Worm (Caenorhabditis elegans) whole organism, young adult: ENCODE data around the gene C54D10.3.

ENCODE experiments used
- B0019.2 ChIP-seq: fragments of 200-800 bp; sonication (Bioruptor generic); conservative IDR thresholded peaks from 2 replicates; pipeline ENCODE4 v1.3.6; 2022; ENCODE audit warnings: missing genetic modification reagents, missing genetic modification characterization, missing compliant biosample characterization
- B0261.1 ChIP-seq: sonication (generic microtip); optimal IDR thresholded peaks from 2 replicates; lab custom pipeline; 2016; ENCODE audit warnings: mild to moderate bottlenecking, missing genetic modification characterization, moderate library complexity, missing compliant biosample characterization
- B0336.3 ChIP-seq: fragments of 200-800 bp; sonication (Bioruptor generic); IDR thresholded peaks from 2 replicates; pipeline ENCODE4 v1.3.6; 2022; ENCODE audit warnings: missing genetic modification characterization, missing compliant biosample characterization
- C06A6.2 ChIP-seq: fragments of 200-800 bp; sonication (Bioruptor generic); conservative IDR thresholded peaks from 2 replicates; pipeline ENCODE4 v1.3.6; 2022; ENCODE audit warnings: missing genetic modification characterization, missing compliant biosample characterization
- D2030.7 ChIP-seq: fragments of 200-800 bp; sonication (Bioruptor generic); IDR thresholded peaks from 2 replicates; pipeline ENCODE4 v1.3.6; 2022; ENCODE audit warnings: missing genetic modification reagents, missing genetic modification characterization, missing compliant biosample characterization
- F52B5.7 ChIP-seq: sonication (generic microtip); optimal IDR thresholded peaks from 2 replicates; lab custom pipeline; 2016; ENCODE audit warnings: mild to moderate bottlenecking, missing genetic modification characterization, missing compliant biosample characterization
- T07F8.4 ChIP-seq: sonication (generic microtip); optimal IDR thresholded peaks from 2 replicates; lab custom pipeline; 2016; ENCODE audit warnings: mild to moderate bottlenecking, missing genetic modification characterization, moderate library complexity, missing compliant biosample characterization
- T26A5.8 ChIP-seq: sonication (generic microtip); optimal IDR thresholded peaks from 2 replicates; lab custom pipeline; 2016; ENCODE audit warnings: missing genetic modification characterization, missing compliant biosample characterization
- Y95B8A.8 ChIP-seq: fragments of 200-800 bp; sonication (Bioruptor generic); IDR thresholded peaks from 2 replicates; pipeline ENCODE4 v1.3.6; 2022; ENCODE audit warnings: missing genetic modification reagents, missing genetic modification characterization, missing compliant biosample characterization
- akir-1 ChIP-seq: fragments of 200-800 bp; sonication (Bioruptor generic); optimal IDR thresholded peaks from 2 replicates; lab custom pipeline; 2018; ENCODE audit warnings: mild to moderate bottlenecking, missing genetic modification characterization, moderate library complexity, missing compliant biosample characterization
- aptf-2 ChIP-seq: fragments of 200-800 bp; sonication (Bioruptor generic); conservative IDR thresholded peaks from 2 replicates; pipeline ENCODE4 v1.3.6; 2022; ENCODE audit warnings: missing genetic modification reagents, missing genetic modification characterization, missing compliant biosample characterization
- attf-3 ChIP-seq: fragments of 200-800 bp; sonication (Bioruptor generic); conservative IDR thresholded peaks from 2 replicates; pipeline ENCODE4 v1.3.6; 2022; ENCODE audit warnings: missing genetic modification reagents, missing genetic modification characterization, missing compliant biosample characterization
- cebp-2 ChIP-seq: fragments of 200-800 bp; sonication (Bioruptor generic); IDR thresholded peaks from 2 replicates; pipeline ENCODE4 v1.3.6; 2022; ENCODE audit warnings: missing genetic modification characterization, missing compliant biosample characterization
- ceh-27 ChIP-seq: fragments of 200-800 bp; sonication (Bioruptor generic); optimal IDR thresholded peaks from 2 replicates; lab custom pipeline; 2018; ENCODE audit warnings: mild to moderate bottlenecking, missing genetic modification characterization, moderate library complexity, missing compliant biosample characterization
- dox-1 ChIP-seq: fragments of 200-800 bp; sonication (Bioruptor generic); IDR thresholded peaks from 2 replicates; pipeline ENCODE4 v1.3.6; 2022; ENCODE audit warnings: missing genetic modification reagents, missing genetic modification characterization, missing compliant biosample characterization
- dpl-1 ChIP-seq: fragments of 150-350 bp; optimal IDR thresholded peaks from 2 replicates; lab custom pipeline; 2014; ENCODE audit warnings: missing biosample characterization, missing genetic modification reagents, missing genetic modification characterization
- efl-1 ChIP-seq: fragments of 150-350 bp; optimal IDR thresholded peaks from 2 replicates; lab custom pipeline; 2014; ENCODE audit warnings: missing biosample characterization, missing genetic modification reagents, missing genetic modification characterization
- fkh-3 ChIP-seq: sonication (generic microtip); optimal IDR thresholded peaks from 2 replicates; lab custom pipeline; 2016; ENCODE audit warnings: mild to moderate bottlenecking, missing genetic modification characterization, missing compliant biosample characterization
- him-1 ChIP-seq: sonication (generic microtip); optimal IDR thresholded peaks from 2 replicates; lab custom pipeline; 2016; ENCODE audit warnings: missing genotype, missing genetic modification reagents, missing genetic modification characterization, missing compliant biosample characterization
- hlh-12 ChIP-seq: sonication (generic microtip); optimal IDR thresholded peaks from 2 replicates; lab custom pipeline; 2016; ENCODE audit warnings: missing genetic modification characterization, missing compliant biosample characterization
- lag-1 ChIP-seq: fragments of 200-800 bp; sonication (Bioruptor generic); IDR thresholded peaks from 2 replicates; pipeline ENCODE4 v1.3.6; 2022; ENCODE audit warnings: missing genetic modification reagents, missing genetic modification characterization, missing compliant biosample characterization
- let-526 ChIP-seq: fragments of 200-800 bp; sonication (Bioruptor generic); IDR thresholded peaks from 2 replicates; pipeline ENCODE4 v1.3.6; 2022; ENCODE audit warnings: missing genetic modification reagents, missing genetic modification characterization, missing compliant biosample characterization
- lin-40 ChIP-seq: sonication (generic microtip); optimal IDR thresholded peaks from 2 replicates; lab custom pipeline; 2016; ENCODE audit warnings: missing genetic modification characterization, mild to moderate bottlenecking, missing compliant biosample characterization, missing genotype, missing genetic modification reagents
- lin-54 ChIP-seq: fragments of 200-800 bp; sonication (Bioruptor generic); optimal IDR thresholded peaks from 2 replicates; lab custom pipeline; 2018; ENCODE audit warnings: mild to moderate bottlenecking, missing genetic modification characterization, missing compliant biosample characterization
- lir-1 ChIP-seq: fragments of 200-800 bp; sonication (Bioruptor generic); conservative IDR thresholded peaks from 2 replicates; pipeline ENCODE4 v1.3.6; 2022; ENCODE audit warnings: missing genetic modification reagents, missing genetic modification characterization, missing compliant biosample characterization
- madf-10 ChIP-seq: sonication (generic microtip); optimal IDR thresholded peaks from 2 replicates; lab custom pipeline; 2016; ENCODE audit warnings: mild to moderate bottlenecking, missing genetic modification characterization, missing compliant biosample characterization
- madf-8 ChIP-seq: fragments of 200-800 bp; sonication (Bioruptor generic); conservative IDR thresholded peaks from 2 replicates; pipeline ENCODE4 v1.3.6; 2022; ENCODE audit warnings: missing genetic modification reagents, missing genetic modification characterization, missing compliant biosample characterization
- mcd-1 ChIP-seq: fragments of 200-800 bp; sonication (Bioruptor generic); IDR thresholded peaks from 2 replicates; pipeline ENCODE4 v1.3.6; 2022; ENCODE audit warnings: missing genetic modification reagents, missing genetic modification characterization, missing compliant biosample characterization
- mes-4 ChIP-seq: sonication (generic microtip); optimal IDR thresholded peaks from 2 replicates; lab custom pipeline; 2016; ENCODE audit warnings: missing genotype, missing genetic modification characterization, missing compliant biosample characterization
- nfya-1 ChIP-seq: sonication (generic microtip); optimal IDR thresholded peaks from 2 replicates; lab custom pipeline; 2017; ENCODE audit warnings: antibody characterized with exemption, missing compliant biosample characterization, missing genetic modification characterization, borderline replicate concordance; ENCODE audit not compliant: insufficient read depth
- nfyb-1 ChIP-seq: fragments of 200-800 bp; sonication (Bioruptor generic); IDR thresholded peaks from 2 replicates; pipeline ENCODE4 v1.3.6; 2022; ENCODE audit warnings: missing genetic modification reagents, missing genetic modification characterization, missing compliant biosample characterization
- nhr-90 ChIP-seq: sonication (generic microtip); optimal IDR thresholded peaks from 2 replicates; lab custom pipeline; 2016; ENCODE audit warnings: missing genotype, mild to moderate bottlenecking, missing genetic modification characterization, missing compliant biosample characterization
- pha-4 ChIP-seq: fragments of 150-350 bp; sonication (generic microtip); optimal IDR thresholded peaks from 2 replicates; lab custom pipeline; 2014; ENCODE audit warnings: missing biosample characterization, missing genetic modification reagents, missing genetic modification characterization
- repo-1 ChIP-seq: sonication (generic microtip); optimal IDR thresholded peaks from 2 replicates; lab custom pipeline; 2017; ENCODE audit warnings: mild to moderate bottlenecking, missing genetic modification characterization, missing compliant biosample characterization
- rpc-1 ChIP-seq, 2 experiments: fragments of 150-350 bp in 1 of 2; sonication (generic microtip) in 1 of 2; optimal IDR thresholded peaks; 2 replicates each; lab custom pipeline; 2014 to 2018; ENCODE audit warnings: missing biosample characterization in 1 of 2, missing genetic modification characterization in 1 of 2, missing genetic modification reagents in 1 of 2, missing genotype in 1 of 2
- sea-2 ChIP-seq: fragments of 200-800 bp; sonication (Bioruptor generic); IDR thresholded peaks from 2 replicates; pipeline ENCODE4 v1.3.6; 2022; ENCODE audit warnings: missing genetic modification characterization, missing compliant biosample characterization
- snpc-1.1 ChIP-seq: sonication (generic microtip); optimal IDR thresholded peaks from 2 replicates; lab custom pipeline; 2017; ENCODE audit warnings: missing genetic modification characterization, mild to moderate bottlenecking, missing compliant biosample characterization, antibody characterized with exemption, moderate library complexity, missing genotype, missing genetic modification reagents; ENCODE audit not compliant: insufficient read depth
- snpc-1.3 ChIP-seq: sonication (generic microtip); optimal IDR thresholded peaks from 2 replicates; lab custom pipeline; 2017; ENCODE audit warnings: missing genetic modification characterization, mild to moderate bottlenecking, missing compliant biosample characterization, antibody characterized with exemption, moderate library complexity, missing genotype, missing genetic modification reagents; ENCODE audit not compliant: insufficient read depth
- tbx-9 ChIP-seq: sonication (generic microtip); optimal IDR thresholded peaks from 2 replicates; lab custom pipeline; 2016; ENCODE audit warnings: borderline replicate concordance, missing genetic modification characterization, inconsistent platforms, missing compliant biosample characterization
- unc-62 ChIP-seq: fragments of 150-350 bp; optimal IDR thresholded peaks from 2 replicates; lab custom pipeline; 2014; ENCODE audit warnings: missing biosample characterization, missing genetic modification reagents, missing genetic modification characterization
- xnd-1 ChIP-seq: sonication (generic microtip); optimal IDR thresholded peaks from 2 replicates; lab custom pipeline; 2016; ENCODE audit warnings: missing genotype, missing genetic modification reagents, missing genetic modification characterization, missing compliant biosample characterization
- zim-3 ChIP-seq: sonication (generic microtip); optimal IDR thresholded peaks from 2 replicates; lab custom pipeline; 2017; ENCODE audit warnings: mild to moderate bottlenecking, missing genetic modification characterization, moderate library complexity, missing compliant biosample characterization
- ztf-25 ChIP-seq: fragments of 200-800 bp; sonication (Bioruptor generic); IDR thresholded peaks from 2 replicates; pipeline ENCODE4 v1.3.6; 2022; ENCODE audit warnings: missing genetic modification reagents, missing genetic modification characterization, missing compliant biosample characterization
- ztf-26 ChIP-seq: sonication (generic microtip); optimal IDR thresholded peaks from 2 replicates; lab custom pipeline; 2017; ENCODE audit warnings: missing genetic modification characterization, missing compliant biosample characterization
- ztf-28 ChIP-seq: fragments of 200-800 bp; sonication (Bioruptor generic); IDR thresholded peaks from 2 replicates; pipeline ENCODE4 v1.3.6; 2022; ENCODE audit warnings: missing genetic modification reagents, missing genetic modification characterization, missing compliant biosample characterization
- ztf-6 ChIP-seq: fragments of 200-800 bp; sonication (Bioruptor generic); IDR thresholded peaks from 2 replicates; pipeline ENCODE4 v1.3.6; 2022; ENCODE audit warnings: missing genetic modification reagents, missing genetic modification characterization, missing compliant biosample characterization

The C54D10.3 gene

ce11 chrV:12441420-12441819, 23.0 kb downstream of the C54D10.3 start, which contains the start of gene pals-37:
Gene pals-37, minus strand, starts transcription at chrV:12441520.
- TF ChIP-seq lin-54 (GFP tag; lab: Kevin White, UChicago) (no peak), D2030.7 (no peak), snpc-1.1 (tag; lab: Kevin White, UChicago) (no peak), nhr-90 (tag; lab: Kevin White, UChicago) (no peak), fkh-3 (tag; lab: Kevin White, UChicago) (no peak), nfya-1 (tag; lab: Kevin White, UChicago) (no peak), madf-10 (tag; lab: Kevin White, UChicago) (no peak), aptf-2 (GFP tag; lab: Robert Waterston, UW) (no peak), T26A5.8 (tag; lab: Kevin White, UChicago) (no peak), attf-3 (GFP tag; lab: Robert Waterston, UW) (no peak), dox-1 (GFP tag; lab: Robert Waterston, UW) (no peak), Y95B8A.8 (GFP tag; lab: Robert Waterston, UW) (no peak), hlh-12 (tag; lab: Kevin White, UChicago) (no peak), B0261.1 (no peak), xnd-1 (no peak), F52B5.7 (no peak)
- TF ChIP-seq, all 124 proteins: peak for 0

ce11 chrV:12443754-12444153, 25.4 kb downstream of the C54D10.3 start, which contains the start of gene pals-39:
Gene pals-39, minus strand, starts transcription at chrV:12443854.
- no peak for TF ChIP-seq akir-1 (GFP tag; lab: Kevin White, UChicago)
- TF ChIP-seq C06A6.2 (GFP tag; lab: Robert Waterston, UW): no peak
- TF ChIP-seq rpc-1 (optimal IDR thresholded peaks at IDR 0.05; lab: Kevin White, UChicago): no peak
- TF ChIP-seq rpc-1 (tag; optimal IDR thresholded peaks at IDR 0.05; lab: Kevin White, UChicago): no peak
- TF ChIP-seq repo-1: no peak
- no peak for TF ChIP-seq snpc-1.3 (tag; lab: Kevin White, UChicago)
- no peak for TF ChIP-seq lir-1 (GFP tag; lab: Robert Waterston, UW)
- no peak for TF ChIP-seq nfyb-1 (GFP tag; lab: Robert Waterston, UW)
- no peak for TF ChIP-seq zim-3 (tag; lab: Kevin White, UChicago)
- no peak for TF ChIP-seq ceh-27 (GFP tag; lab: Kevin White, UChicago)
- no peak for TF ChIP-seq let-526 (GFP tag; lab: Robert Waterston, UW)
- no peak for TF ChIP-seq lag-1 (GFP tag; lab: Robert Waterston, UW)
- no peak for TF ChIP-seq B0336.3
- TF ChIP-seq ztf-26 (tag; lab: Kevin White, UChicago): no peak
- no peak for TF ChIP-seq sea-2 (GFP tag; lab: Robert Waterston, UW)
- no peak for TF ChIP-seq tbx-9 (tag; lab: Kevin White, UChicago)
- TF ChIP-seq fkh-3 (tag; lab: Kevin White, UChicago): no peak
- no peak for TF ChIP-seq madf-8 (GFP tag; lab: Robert Waterston, UW)
- TF ChIP-seq lin-40 (tag; lab: Kevin White, UChicago): no peak

ce11 chrV:12446895-12447294, 28.5 kb downstream of the C54D10.3 start, which contains the start of the genes pals-38 and C54D10.9:
Gene pals-38, minus strand, starts transcription at chrV:12446995.
Gene C54D10.9, plus strand, starts transcription at chrV:12447153.
- TF ChIP-seq unc-62: no peak
- no peak for TF ChIP-seq mcd-1 (GFP tag; lab: Robert Waterston, UW)
- no peak for TF ChIP-seq cebp-2 (GFP tag; lab: Robert Waterston, UW)
- no peak for TF ChIP-seq ztf-28 (GFP tag; lab: Robert Waterston, UW)
- no peak for TF ChIP-seq T07F8.4 (tag; lab: Kevin White, UChicago)
- no peak for TF ChIP-seq dpl-1
- TF ChIP-seq efl-1 (GFP tag; lab: Kevin White, UChicago): no peak
- no peak for TF ChIP-seq nfyb-1 (GFP tag; lab: Robert Waterston, UW)
- no peak for TF ChIP-seq him-1 (tag; lab: Kevin White, UChicago)
- TF ChIP-seq ztf-25 (GFP tag; lab: Robert Waterston, UW): no peak
- TF ChIP-seq B0019.2 (GFP tag; lab: Robert Waterston, UW): no peak
- no peak for TF ChIP-seq zim-3 (tag; lab: Kevin White, UChicago)
- TF ChIP-seq snpc-1.1 (tag; lab: Kevin White, UChicago): no peak
- no peak for TF ChIP-seq mes-4 (tag; lab: Kevin White, UChicago)
- no peak for TF ChIP-seq ztf-6 (GFP tag; lab: Robert Waterston, UW)
- no peak for TF ChIP-seq repo-1
- TF ChIP-seq pha-4 (tag; lab: Kevin White, UChicago): no peak
